Fruit fly (Drosophila melanogaster) whole organism, wandering third instar larva: ENCODE data around the gene Phb1.

ENCODE experiments used
- Abd-B ChIP-seq: fragments of >200 bp; optimal IDR thresholded peaks from 2 replicates; lab custom pipeline; 2017; ENCODE audit warnings: missing biosample characterization, missing genetic modification characterization
- CG32264 ChIP-seq: fragments of 200-800 bp; sonication (Bioruptor generic); optimal IDR thresholded peaks from 2 replicates; lab custom pipeline; 2016; ENCODE audit warnings: missing biosample characterization, missing genetic modification characterization
- CG9705 ChIP-seq: fragments of 200-800 bp; sonication (Bioruptor generic); optimal IDR thresholded peaks from 2 replicates; lab custom pipeline; 2018; ENCODE audit warnings: missing biosample characterization, mild to moderate bottlenecking, missing genetic modification characterization
- CrebA ChIP-seq: fragments of 200-800 bp; sonication (Bioruptor generic); optimal IDR thresholded peaks from 2 replicates; lab custom pipeline; 2016; ENCODE audit warnings: missing biosample characterization, mild to moderate bottlenecking, missing genetic modification characterization, borderline replicate concordance
- Dfd ChIP-seq: fragments of >200 bp; optimal IDR thresholded peaks from 2 replicates; lab custom pipeline; 2017; ENCODE audit warnings: missing biosample characterization, missing genetic modification characterization
- Dif ChIP-seq: fragments of 200-275, 200-300 bp; sonication (Bioruptor generic); optimal IDR thresholded peaks from 2 replicates; lab custom pipeline; 2018; ENCODE audit warnings: missing biosample characterization, missing genetic modification characterization; ENCODE audit not compliant: partially characterized antibody
- GATAd ChIP-seq: sonication (Bioruptor generic); optimal IDR thresholded peaks from 2 replicates; lab custom pipeline; 2016; ENCODE audit warnings: missing biosample characterization, missing genetic modification characterization
- HLH106 ChIP-seq: fragments of 200-800 bp; optimal IDR thresholded peaks from 3 replicates; lab custom pipeline; 2019; ENCODE audit warnings: missing biosample characterization, mild to moderate bottlenecking, missing genetic modification characterization, moderate library complexity
- Hnf4 ChIP-seq: fragments of 200-800 bp; sonication (Bioruptor generic); optimal IDR thresholded peaks from 2 replicates; lab custom pipeline; 2016; ENCODE audit warnings: missing biosample characterization, mild to moderate bottlenecking, missing genetic modification characterization
- Hr78 ChIP-seq: fragments of >200 bp; optimal IDR thresholded peaks from 2 replicates; lab custom pipeline; 2017; ENCODE audit warnings: missing biosample characterization, missing genetic modification characterization
- Hr83 ChIP-seq: fragments of 200-300 bp; sonication (Bioruptor generic); optimal IDR thresholded peaks from 2 replicates; lab custom pipeline; 2016; ENCODE audit warnings: missing biosample characterization, mild to moderate bottlenecking, missing genetic modification characterization, moderate library complexity; ENCODE audit not compliant: poor library complexity, severe bottlenecking
- Jra ChIP-seq: sonication (Bioruptor generic); optimal IDR thresholded peaks from 2 replicates; lab custom pipeline; 2016; ENCODE audit warnings: missing biosample characterization, missing genetic modification characterization
- Mio ChIP-seq: sonication (Bioruptor generic); optimal IDR thresholded peaks from 2 replicates; lab custom pipeline; 2016; ENCODE audit warnings: missing biosample characterization, missing genetic modification characterization
- Myc ChIP-seq: fragments of >200 bp; optimal IDR thresholded peaks from 2 replicates; lab custom pipeline; 2017
- N ChIP-seq: fragments of >200 bp; optimal IDR thresholded peaks from 2 replicates; lab custom pipeline; 2018; ENCODE audit warnings: missing biosample characterization, missing external identifiers, missing genetic modification characterization
- OdsH ChIP-seq: fragments of 200-800 bp; sonication (Bioruptor generic); optimal IDR thresholded peaks from 2 replicates; lab custom pipeline; 2016; ENCODE audit warnings: missing biosample characterization, mild to moderate bottlenecking, missing genetic modification characterization
- Rel ChIP-seq, 2 experiments: fragments of 200-800 bp; sonication (Bioruptor generic) in 1 of 2; optimal IDR thresholded peaks; 2 replicates in 1 of 2; 3 replicates in 1 of 2; lab custom pipeline; 2016 to 2019; ENCODE audit warnings: mild to moderate bottlenecking in 2 of 2, missing biosample characterization in 2 of 2, missing genetic modification characterization in 2 of 2, moderate library complexity in 1 of 2
- Sp1 ChIP-seq: fragments of 200-800 bp; sonication (Bioruptor generic); optimal IDR thresholded peaks from 3 replicates; lab custom pipeline; 2019; ENCODE audit warnings: missing biosample characterization, mild to moderate bottlenecking, missing genetic modification characterization, moderate library complexity
- Vsx2 ChIP-seq: fragments of 200-300, 225-300 bp; sonication (Bioruptor generic); optimal IDR thresholded peaks from 2 replicates; lab custom pipeline; 2018; ENCODE audit warnings: missing biosample characterization, missing genetic modification characterization; ENCODE audit not compliant: partially characterized antibody
- br ChIP-seq: fragments of 200-800 bp; sonication (Bioruptor generic); optimal IDR thresholded peaks from 2 replicates; lab custom pipeline; 2016; ENCODE audit warnings: missing biosample characterization, missing genetic modification characterization
- brk ChIP-seq: fragments of 200-800 bp; sonication (Bioruptor generic); optimal IDR thresholded peaks from 2 replicates; lab custom pipeline; 2016; ENCODE audit warnings: missing biosample characterization, mild to moderate bottlenecking, missing genetic modification characterization
- dl ChIP-seq, 2 experiments: fragments of 175-275, 200-275 bp in 1 of 2; fragments of 200-275 bp in 1 of 2; sonication (Bioruptor generic); optimal IDR thresholded peaks; lab custom pipeline; 2018; ENCODE audit warnings: mild to moderate bottlenecking in 2 of 2, missing biosample characterization in 2 of 2, missing genetic modification characterization in 2 of 2, moderate library complexity in 2 of 2; ENCODE audit not compliant: partially characterized antibody in 2 of 2, insufficient read depth in 1 of 2
- dmrt93B ChIP-seq: fragments of 200-800 bp; sonication (Bioruptor generic); optimal IDR thresholded peaks from 2 replicates; lab custom pipeline; 2018; ENCODE audit warnings: missing biosample characterization, mild to moderate bottlenecking, missing genetic modification characterization
- dsf ChIP-seq: sonication (Bioruptor generic); optimal IDR thresholded peaks from 2 replicates; lab custom pipeline; 2016; ENCODE audit warnings: missing biosample characterization, missing genetic modification characterization, borderline replicate concordance
- ey ChIP-seq: fragments of 200-800 bp; sonication (Bioruptor generic); optimal IDR thresholded peaks from 2 replicates; lab custom pipeline; 2016; ENCODE audit warnings: missing biosample characterization, missing genetic modification characterization
- foxo ChIP-seq, 2 experiments: fragments of 200-800 bp; sonication (Bioruptor generic); optimal IDR thresholded peaks; 2 replicates in 1 of 2; 3 replicates in 1 of 2; lab custom pipeline; 2016 to 2017; ENCODE audit warnings: missing biosample characterization in 2 of 2, missing genetic modification characterization in 2 of 2
- fru ChIP-seq: fragments of 200-800 bp; sonication (Bioruptor generic); optimal IDR thresholded peaks from 3 replicates; lab custom pipeline; 2016; ENCODE audit warnings: missing biosample characterization, mild to moderate bottlenecking, missing genetic modification characterization
- h ChIP-seq: fragments of 200-800 bp; sonication (Bioruptor generic); optimal IDR thresholded peaks from 3 replicates; lab custom pipeline; 2016; ENCODE audit warnings: missing biosample characterization, mild to moderate bottlenecking, missing genetic modification characterization
- jim ChIP-seq: fragments of 175-275, 200-325 bp; sonication (Bioruptor generic); optimal IDR thresholded peaks from 2 replicates; lab custom pipeline; 2016; ENCODE audit warnings: missing biosample characterization, mild to moderate bottlenecking, missing genetic modification characterization
- lola ChIP-seq: fragments of >200 bp; optimal IDR thresholded peaks from 2 replicates; lab custom pipeline; 2017; ENCODE audit warnings: missing biosample characterization, missing genetic modification characterization
- pan ChIP-seq: fragments of >200 bp; optimal IDR thresholded peaks from 2 replicates; lab custom pipeline; 2017
- psq ChIP-seq: fragments of 200-800 bp; sonication (Bioruptor generic); optimal IDR thresholded peaks from 3 replicates; lab custom pipeline; 2017; ENCODE audit warnings: missing biosample characterization, mild to moderate bottlenecking, missing genetic modification characterization, moderate library complexity
- rgr ChIP-seq: fragments of 200-800 bp; sonication (Bioruptor generic); optimal IDR thresholded peaks from 3 replicates; lab custom pipeline; 2016; ENCODE audit warnings: missing biosample characterization, mild to moderate bottlenecking, missing genetic modification characterization
- sage ChIP-seq: fragments of 200-800 bp; sonication (Bioruptor generic); optimal IDR thresholded peaks from 2 replicates; lab custom pipeline; 2016; ENCODE audit warnings: missing biosample characterization, mild to moderate bottlenecking, missing genetic modification characterization
- sv ChIP-seq: fragments of 200-800 bp; sonication (Bioruptor generic); optimal IDR thresholded peaks from 3 replicates; lab custom pipeline; 2016; ENCODE audit warnings: missing biosample characterization, missing genetic modification characterization
- tai ChIP-seq: sonication (Bioruptor generic); optimal IDR thresholded peaks from 2 replicates; lab custom pipeline; 2016; ENCODE audit warnings: missing biosample characterization, missing genetic modification characterization
- usp ChIP-seq: fragments of >200 bp; optimal IDR thresholded peaks from 2 replicates; lab custom pipeline; 2017; ENCODE audit warnings: missing biosample characterization, missing genetic modification characterization
- woc ChIP-seq: sonication (Bioruptor generic); optimal IDR thresholded peaks from 2 replicates; lab custom pipeline; 2016; ENCODE audit warnings: missing biosample characterization, mild to moderate bottlenecking, missing genetic modification characterization

The Phb1 gene

dm6 chr2L:19139751-19140150 lies 16.1 kb upstream of the Phb1 start:
- TF ChIP-seq Hr83 (no peak), Vsx2 (no peak), usp (GFP tag; lab: Kevin White, UChicago) (no peak), Rel (GFP tag; optimal IDR thresholded peaks at IDR 0.05; lab: Kevin White, UChicago) (no peak), Rel (tag; optimal IDR thresholded peaks at IDR 0.05; lab: Kevin White, UChicago) (no peak)

dm6 chr2L:19138361-19139041 lies 14.8 kb upstream of the Phb1 start:
- TF ChIP-seq Dfd (GFP tag; lab: Kevin White, UChicago) (peak; percentile 69), Rel (GFP tag; optimal IDR thresholded peaks at IDR 0.05; lab: Kevin White, UChicago) (no peak), Rel (tag; optimal IDR thresholded peaks at IDR 0.05; lab: Kevin White, UChicago) (peak; percentile 13), usp (GFP tag; lab: Kevin White, UChicago) (no peak)

- TF ChIP-seq dsf (GFP tag; lab: Kevin White, UChicago) (no peak), Dfd (GFP tag; lab: Kevin White, UChicago) (peak; percentile 83), HLH106 (no peak), jim (GFP tag; lab: Kevin White, UChicago) (no peak), brk (GFP tag; lab: Kevin White, UChicago) (no peak), sv (GFP tag; lab: Kevin White, UChicago) (no peak), N (GFP tag; lab: Kevin White, UChicago) (no peak)
These were observed 14.1 kb upstream of the Phb1 start for dm6 chr2L:19137494-19138360.

- TF ChIP-seq Dif (GFP tag; lab: Kevin White, UChicago) (peak; percentile 3), OdsH (peak; percentile 94), foxo (GFP tag; optimal IDR thresholded peaks at IDR 0.05; lab: Kevin White, UChicago) (peak in 1 of 2 experiments; percentile 88), Hr83 (no peak), Abd-B (GFP tag; lab: Kevin White, UChicago) (no peak), Hnf4 (GFP tag; lab: Kevin White, UChicago) (peak; percentile 77), jim (GFP tag; lab: Kevin White, UChicago) (no peak), Hr78 (no peak), Jra (peak; percentile 59), dmrt93B (GFP tag; lab: Kevin White, UChicago) (peak; percentile 87), Rel (GFP tag; optimal IDR thresholded peaks at IDR 0.05; lab: Kevin White, UChicago) (peak; percentile 46), Rel (tag; optimal IDR thresholded peaks at IDR 0.05; lab: Kevin White, UChicago) (peak; percentile 46), Vsx2 (no peak), N (GFP tag; lab: Kevin White, UChicago) (no peak), Dfd (GFP tag; lab: Kevin White, UChicago) (peak; percentile 78), pan (lab: Kevin White, UChicago) (no peak), GATAd (no peak), sv (GFP tag; lab: Kevin White, UChicago) (no peak), brk (GFP tag; lab: Kevin White, UChicago) (peak; percentile 70), rgr (GFP tag; lab: Kevin White, UChicago) (peak; percentile 92), Sp1 (GFP tag; lab: Kevin White, UChicago) (peak; percentile 66), h (GFP tag; lab: Kevin White, UChicago) (peak; percentile 95), woc (GFP tag; lab: Kevin White, UChicago) (peak; percentile 91), usp (GFP tag; lab: Kevin White, UChicago) (no peak), br (GFP tag; lab: Kevin White, UChicago) (peak; percentile 88), HLH106 (peak; percentile 91), Myc (lab: Kevin White, UChicago) (no peak), lola (GFP tag; lab: Kevin White, UChicago) (no peak), psq (peak; percentile 100), CrebA (GFP tag; lab: Kevin White, UChicago) (no peak), dsf (GFP tag; lab: Kevin White, UChicago) (no peak), CG32264 (GFP tag; lab: Kevin White, UChicago) (peak; percentile 52), ey (GFP tag; lab: Kevin White, UChicago) (peak; percentile 93), dl (GFP tag; optimal IDR thresholded peaks at IDR 0.05; lab: Kevin White, UChicago; ENCODE audit: insufficient read depth in 1 of 2, partially characterized antibody in 2 of 2) (peak in 1 of 2 experiments; percentile 3), sage (GFP tag; lab: Kevin White, UChicago) (peak; percentile 79), tai (GFP tag; lab: Kevin White, UChicago) (peak; percentile 55), Mio (GFP tag; lab: Kevin White, UChicago) (peak; percentile 29), fru (peak; percentile 96), CG9705 (GFP tag; lab: Kevin White, UChicago) (peak; percentile 81)
- TF ChIP-seq, all 38 proteins: peak for 24
These were observed 13.1 kb upstream of the Phb1 start for dm6 chr2L:19136735-19137134.
